Fruit fly (Drosophila melanogaster) S2 (cell line): ENCODE measurements around the gene CG31815.

Source experiments
- CG8478 ChIP-seq: fragments of >200 bp; optimal IDR thresholded peaks from 2 replicates; lab custom pipeline; 2018
- CTCF ChIP-seq, 2 experiments: fragments of >200 bp; optimal IDR thresholded peaks; 2 replicates each; lab custom pipeline; 2018

- TF ChIP-seq CTCF (optimal IDR thresholded peaks at IDR 0.05; lab: Kevin White, UChicago), result no peak
- no peak for TF ChIP-seq CG8478 (lab: Kevin White, UChicago)
Observed at dm6 chr2L:16638349-16638748, 32.7 kb downstream of the CG31815 start.
